Worm (Caenorhabditis elegans) whole organism, L1 larva: ENCODE results near the gene T23F11.11.

Source experiments
- C34B4.2 ChIP-seq: sonication (generic microtip); optimal IDR thresholded peaks from 2 replicates; lab custom pipeline; 2017; ENCODE audit warnings: mild to moderate bottlenecking, missing genetic modification characterization, missing compliant biosample characterization
- Y116A8C.19 ChIP-seq: sonication (generic microtip); optimal IDR thresholded peaks from 2 replicates; lab custom pipeline; 2016; ENCODE audit warnings: missing compliant biosample characterization, missing genetic modification characterization, borderline replicate concordance
- aha-1 ChIP-seq: fragments of 150-350 bp; optimal IDR thresholded peaks from 2 replicates; lab custom pipeline; 2014; ENCODE audit warnings: missing biosample characterization, missing genetic modification characterization
- alr-1 ChIP-seq: fragments of 200-800 bp; sonication (Bioruptor generic); optimal IDR thresholded peaks from 2 replicates; lab custom pipeline; 2018; ENCODE audit warnings: borderline replicate concordance, mild to moderate bottlenecking, missing genetic modification characterization, missing compliant biosample characterization
- ceh-82 ChIP-seq, 3 experiments: fragments of 150-350 bp in 1 of 3; sonication (generic microtip) in 2 of 3; optimal IDR thresholded peaks; 2 replicates each; lab custom pipeline; 2014 to 2017; ENCODE audit warnings: missing biosample characterization in 3 of 3, missing genetic modification characterization in 3 of 3
- ceh-88 ChIP-seq: fragments of 200-800 bp; sonication (Bioruptor generic); IDR thresholded peaks from 2 replicates; pipeline ENCODE4 v1.3.6; 2022; ENCODE audit warnings: missing genetic modification characterization, missing compliant biosample characterization
- ceh-90 ChIP-seq: sonication (generic microtip); optimal IDR thresholded peaks from 2 replicates; lab custom pipeline; 2016; ENCODE audit warnings: missing genetic modification characterization, missing compliant biosample characterization
- dpl-1 ChIP-seq, 3 experiments: fragments of 150-350 bp in 2 of 3; sonication (generic microtip) in 1 of 3; optimal IDR thresholded peaks; 2 replicates each; lab custom pipeline; 2014 to 2017; ENCODE audit warnings: missing biosample characterization in 3 of 3, missing genetic modification characterization in 3 of 3, missing genetic modification reagents in 3 of 3
- efl-1 ChIP-seq, 4 experiments: fragments of 150-350 bp; optimal IDR thresholded peaks in 3 of 4; peaks in 1 of 4; 1 replicate in 1 of 4; 2 replicates in 3 of 4; lab custom pipeline; 2014; ENCODE audit warnings: missing biosample characterization in 2 of 4, missing genetic modification characterization in 2 of 4, missing genetic modification reagents in 2 of 4
- egl-13 ChIP-seq: sonication (generic microtip); optimal IDR thresholded peaks from 2 replicates; lab custom pipeline; 2016; ENCODE audit warnings: missing genotype, missing genetic modification reagents, missing genetic modification characterization, missing compliant biosample characterization
- elt-2 ChIP-seq: sonication (generic microtip); optimal IDR thresholded peaks from 2 replicates; lab custom pipeline; 2016; ENCODE audit warnings: missing genetic modification characterization, mild to moderate bottlenecking, inconsistent platforms, missing compliant biosample characterization, missing genetic modification reagents
- elt-3 ChIP-seq, 6 experiments: fragments of 150-350 bp in 1 of 6; sonication (generic microtip); optimal IDR thresholded peaks; 2 replicates each; lab custom pipeline; 2017 to 2018; ENCODE audit warnings: missing biosample characterization in 6 of 6, missing genetic modification characterization in 6 of 6, inconsistent platforms in 1 of 6
- fkh-10 ChIP-seq: sonication (generic microtip); optimal IDR thresholded peaks from 2 replicates; lab custom pipeline; 2017; ENCODE audit warnings: missing biosample characterization, missing genetic modification reagents, missing genetic modification characterization
- fkh-4 ChIP-seq: sonication (generic microtip); optimal IDR thresholded peaks from 2 replicates; lab custom pipeline; 2016; ENCODE audit warnings: missing compliant biosample characterization, missing genetic modification characterization, borderline replicate concordance
- fkh-8 ChIP-seq: sonication (generic microtip); optimal IDR thresholded peaks from 2 replicates; lab custom pipeline; 2016; ENCODE audit warnings: mild to moderate bottlenecking, missing genetic modification characterization, missing compliant biosample characterization
- fos-1 ChIP-seq: fragments of 150-350 bp; optimal IDR thresholded peaks from 2 replicates; lab custom pipeline; 2014; ENCODE audit warnings: missing biosample characterization, missing genetic modification characterization
- grh-1 ChIP-seq: fragments of 200-800 bp; sonication (Bioruptor generic); IDR thresholded peaks from 2 replicates; pipeline ENCODE4 v1.3.6; 2022; ENCODE audit warnings: missing genetic modification reagents, missing genetic modification characterization, missing compliant biosample characterization
- hlh-17 ChIP-seq: fragments of 200-800 bp; sonication (Bioruptor generic); optimal IDR thresholded peaks from 2 replicates; lab custom pipeline; 2018; ENCODE audit warnings: missing genetic modification characterization, mild to moderate bottlenecking, missing compliant biosample characterization, moderate library complexity, borderline replicate concordance
- hpl-2 ChIP-seq: fragments of 150-350 bp; optimal IDR thresholded peaks from 2 replicates; lab custom pipeline; 2014; ENCODE audit warnings: missing biosample characterization, missing genetic modification reagents, missing genetic modification characterization
- irx-1 ChIP-seq: sonication (generic microtip); optimal IDR thresholded peaks from 2 replicates; lab custom pipeline; 2016; ENCODE audit warnings: missing genetic modification characterization, missing compliant biosample characterization
- lin-14 ChIP-seq: fragments of 200-800 bp; sonication (Bioruptor generic); optimal IDR thresholded peaks from 2 replicates; lab custom pipeline; 2018; ENCODE audit warnings: mild to moderate bottlenecking, missing genetic modification characterization, moderate library complexity, missing compliant biosample characterization
- lin-35 ChIP-seq, 2 experiments: fragments of 150-350 bp; optimal IDR thresholded peaks; 2 replicates each; lab custom pipeline; 2014; ENCODE audit warnings: missing biosample characterization in 2 of 2, missing genetic modification characterization in 2 of 2, missing genetic modification reagents in 2 of 2
- lin-39 ChIP-seq: fragments of 150-350 bp; optimal IDR thresholded peaks from 2 replicates; lab custom pipeline; 2014; ENCODE audit warnings: missing biosample characterization, missing genetic modification reagents, missing genetic modification characterization
- mab-9 ChIP-seq: fragments of 200-800 bp; sonication (Bioruptor generic); IDR thresholded peaks from 2 replicates; pipeline ENCODE4 v1.3.6; 2022; ENCODE audit warnings: missing genetic modification reagents, missing genetic modification characterization, missing compliant biosample characterization
- mdl-1 ChIP-seq, 2 experiments: fragments of 150-350 bp; optimal IDR thresholded peaks; 2 replicates each; lab custom pipeline; 2014 to 2017; ENCODE audit warnings: missing biosample characterization in 2 of 2, missing genetic modification characterization in 2 of 2, inconsistent platforms in 1 of 2
- mef-2 ChIP-seq: fragments of 150-350 bp; optimal IDR thresholded peaks from 2 replicates; lab custom pipeline; 2014; ENCODE audit warnings: missing biosample characterization, missing genetic modification characterization
- mep-1 ChIP-seq: fragments of 150-350 bp; optimal IDR thresholded peaks from 2 replicates; lab custom pipeline; 2014; ENCODE audit warnings: missing biosample characterization, missing genetic modification characterization
- nhr-19 ChIP-seq: fragments of 200-800 bp; sonication (Bioruptor generic); conservative IDR thresholded peaks from 2 replicates; pipeline ENCODE4 v1.3.6; 2022; ENCODE audit warnings: missing genetic modification characterization, missing compliant biosample characterization
- nhr-20 ChIP-seq: sonication (generic microtip); optimal IDR thresholded peaks from 2 replicates; lab custom pipeline; 2016; ENCODE audit warnings: mild to moderate bottlenecking, missing genetic modification characterization, missing compliant biosample characterization
- nhr-28 ChIP-seq: fragments of 150-350 bp; optimal IDR thresholded peaks from 2 replicates; lab custom pipeline; 2014; ENCODE audit warnings: missing biosample characterization, missing genetic modification characterization
- nhr-71 ChIP-seq: sonication (generic microtip); optimal IDR thresholded peaks from 2 replicates; lab custom pipeline; 2016; ENCODE audit warnings: mild to moderate bottlenecking, missing genetic modification characterization, moderate library complexity, missing compliant biosample characterization
- nhr-76 ChIP-seq: sonication (generic microtip); optimal IDR thresholded peaks from 2 replicates; lab custom pipeline; 2017; ENCODE audit warnings: missing biosample characterization, missing genetic modification characterization
- nhr-84 ChIP-seq: sonication (generic microtip); optimal IDR thresholded peaks from 2 replicates; lab custom pipeline; 2017; ENCODE audit warnings: missing biosample characterization, missing genetic modification characterization
- nhr-90 ChIP-seq: sonication (generic microtip); optimal IDR thresholded peaks from 2 replicates; lab custom pipeline; 2016; ENCODE audit warnings: mild to moderate bottlenecking, missing genetic modification characterization, missing compliant biosample characterization; ENCODE audit not compliant: poor library complexity
- pax-3 ChIP-seq: fragments of 200-800 bp; sonication (Bioruptor generic); optimal IDR thresholded peaks from 2 replicates; lab custom pipeline; 2018; ENCODE audit warnings: mild to moderate bottlenecking, missing genetic modification characterization, moderate library complexity, missing compliant biosample characterization
- skn-1 ChIP-seq: fragments of 150-350 bp; optimal IDR thresholded peaks from 2 replicates; lab custom pipeline; 2014; ENCODE audit warnings: missing biosample characterization, missing genetic modification characterization
- snu-23 ChIP-seq: sonication (generic microtip); optimal IDR thresholded peaks from 2 replicates; lab custom pipeline; 2016; ENCODE audit warnings: missing genetic modification characterization, missing compliant biosample characterization
- sox-4 ChIP-seq: sonication (generic microtip); optimal IDR thresholded peaks from 2 replicates; lab custom pipeline; 2016; ENCODE audit warnings: missing genetic modification characterization, missing compliant biosample characterization
- sup-37 ChIP-seq: fragments of 200-800 bp; sonication (Bioruptor generic); optimal IDR thresholded peaks from 2 replicates; lab custom pipeline; 2018; ENCODE audit warnings: mild to moderate bottlenecking, missing genetic modification characterization, missing compliant biosample characterization
- swsn-7 ChIP-seq: sonication (generic microtip); optimal IDR thresholded peaks from 2 replicates; lab custom pipeline; 2016; ENCODE audit warnings: missing genetic modification characterization, missing compliant biosample characterization
- tbx-2 ChIP-seq: sonication (generic microtip); optimal IDR thresholded peaks from 2 replicates; lab custom pipeline; 2016; ENCODE audit warnings: missing genetic modification characterization, missing compliant biosample characterization
- tlp-1 ChIP-seq: fragments of 150-350 bp; optimal IDR thresholded peaks from 2 replicates; lab custom pipeline; 2014; ENCODE audit warnings: missing biosample characterization, missing genetic modification characterization
- unc-30 ChIP-seq: sonication (generic microtip); optimal IDR thresholded peaks from 2 replicates; lab custom pipeline; 2017; ENCODE audit warnings: missing biosample characterization, missing genetic modification characterization
- unc-62 ChIP-seq: fragments of 150-350 bp; optimal IDR thresholded peaks from 2 replicates; lab custom pipeline; 2014; ENCODE audit warnings: missing biosample characterization, missing genetic modification reagents, missing genetic modification characterization
- unc-86 ChIP-seq: sonication (generic microtip); optimal IDR thresholded peaks from 2 replicates; lab custom pipeline; 2016; ENCODE audit warnings: missing genetic modification characterization, missing compliant biosample characterization
- unc-98 ChIP-seq: fragments of 200-800 bp; sonication (Bioruptor generic); IDR thresholded peaks from 2 replicates; pipeline ENCODE4 v1.3.6; 2022; ENCODE audit warnings: missing genetic modification characterization, missing compliant biosample characterization
- vab-15 ChIP-seq: sonication (generic microtip); optimal IDR thresholded peaks from 2 replicates; lab custom pipeline; 2017; ENCODE audit warnings: missing genotype, mild to moderate bottlenecking, missing genetic modification characterization, missing compliant biosample characterization
- xbp-1 ChIP-seq: sonication (generic microtip); optimal IDR thresholded peaks from 2 replicates; lab custom pipeline; 2016; ENCODE audit warnings: missing genetic modification characterization, missing compliant biosample characterization
- zip-4 ChIP-seq: fragments of 200-800 bp; sonication (Bioruptor generic); optimal IDR thresholded peaks from 2 replicates; lab custom pipeline; 2018; ENCODE audit warnings: mild to moderate bottlenecking, missing genetic modification characterization, moderate library complexity, missing compliant biosample characterization
- ztf-11 ChIP-seq, 2 experiments: sonication (generic microtip); optimal IDR thresholded peaks; 2 replicates each; lab custom pipeline; 2016 to 2017; ENCODE audit warnings: missing genetic modification characterization in 2 of 2, missing biosample characterization in 1 of 2, missing compliant biosample characterization in 1 of 2
- ztf-4 ChIP-seq: fragments of 150-350 bp; optimal IDR thresholded peaks from 2 replicates; lab custom pipeline; 2014; ENCODE audit warnings: missing biosample characterization, missing genetic modification characterization

The T23F11.11 gene

ce11 chrIII:4693281-4693680, 21.9 kb upstream of the T23F11.11 start, which contains the start of gene nifk-1 (continued):
- TF ChIP-seq nhr-20 (tag; lab: Kevin White, UChicago) (peak; percentile 65), nhr-28 (tag; lab: Kevin White, UChicago) (no peak), nhr-76 (tag; lab: Kevin White, UChicago) (no peak), fkh-10 (GFP tag; lab: Kevin White, UChicago) (peak; percentile 10), elt-2 (no peak), tbx-2 (peak; percentile 37), aha-1 (no peak), mep-1 (tag; lab: Kevin White, UChicago) (peak; percentile 68), unc-86 (no peak), dpl-1 (GFP tag; optimal IDR thresholded peaks at IDR 0.05; lab: Kevin White, UChicago) (peak; percentile 71 to 83 (median 80)), pax-3 (no peak), nhr-71 (tag; lab: Kevin White, UChicago) (peak; percentile 73), zip-4 (GFP tag; lab: Kevin White, UChicago) (no peak), nhr-90 (tag; lab: Kevin White, UChicago) (peak; percentile 51), unc-62 (GFP tag; lab: Kevin White, UChicago) (no peak), mab-9 (GFP tag; lab: Robert Waterston, UW) (no peak), ztf-11 (tag; optimal IDR thresholded peaks at IDR 0.05; lab: Kevin White, UChicago) (no peak), mef-2 (no peak), ceh-88 (no peak), elt-3 (tag; optimal IDR thresholded peaks at IDR 0.05; lab: Kevin White, UChicago) (peak in 2 of 6 experiments; percentile 55 to 81), lin-14 (no peak), sup-37 (GFP tag; lab: Kevin White, UChicago) (no peak), Y116A8C.19 (tag; lab: Kevin White, UChicago) (no peak), fkh-4 (tag; lab: Kevin White, UChicago) (no peak), skn-1 (tag; lab: Kevin White, UChicago) (peak; percentile 28), fkh-8 (tag; lab: Kevin White, UChicago) (peak; percentile 12), ztf-4 (tag; lab: Kevin White, UChicago) (no peak), fos-1 (tag; lab: Kevin White, UChicago) (peak; percentile 10), C34B4.2 (no peak), efl-1 (optimal IDR thresholded peaks at IDR 0.05; lab: Kevin White, UChicago) (peak; percentile 66 to 78), efl-1 (GFP tag; optimal IDR thresholded peaks at IDR 0.05 in 1 of 2; lab: Kevin White, UChicago) (peak; percentile 75 to 94), sox-4 (tag; lab: Kevin White, UChicago) (no peak), lin-39 (tag; lab: Kevin White, UChicago) (no peak), hlh-17 (GFP tag; lab: Kevin White, UChicago) (no peak), unc-30 (tag; lab: Kevin White, UChicago) (no peak), alr-1 (tag; lab: Kevin White, UChicago) (no peak), irx-1 (no peak), vab-15 (no peak), mdl-1 (tag; optimal IDR thresholded peaks at IDR 0.05; lab: Kevin White, UChicago) (peak in 1 of 2 experiments; percentile 31), ceh-82 (tag; optimal IDR thresholded peaks at IDR 0.05; lab: Kevin White, UChicago) (peak; percentile 23 to 59 (median 43)), tlp-1 (tag; lab: Kevin White, UChicago) (no peak), unc-98 (GFP tag; lab: Robert Waterston, UW) (no peak), nhr-84 (tag; lab: Kevin White, UChicago) (no peak)
- TF ChIP-seq, all 84 proteins: peak for 31

- TF ChIP-seq swsn-7 (tag; lab: Kevin White, UChicago) (peak; percentile 70), ceh-90 (tag; lab: Kevin White, UChicago) (peak; percentile 3), xbp-1 (peak; percentile 61), mef-2 (peak; percentile 5), egl-13 (no peak), nhr-19 (GFP tag; lab: Robert Waterston, UW) (peak; percentile 77), skn-1 (tag; lab: Kevin White, UChicago) (peak; percentile 47), grh-1 (0 out of 2 replicates have a peak, but pooled peaks have one; percentile 38), lin-35 (GFP tag; optimal IDR thresholded peaks at IDR 0.05; lab: Kevin White, UChicago) (peak; percentile 41 to 86), fkh-8 (tag; lab: Kevin White, UChicago) (peak; percentile 20), snu-23 (GFP tag; lab: Kevin White, UChicago) (peak; percentile 87), ceh-82 (tag; optimal IDR thresholded peaks at IDR 0.05; lab: Kevin White, UChicago) (peak; percentile 20 to 64 (median 61)), dpl-1 (GFP tag; optimal IDR thresholded peaks at IDR 0.05; lab: Kevin White, UChicago) (peak; percentile 40 to 62 (median 58)), hpl-2 (GFP tag; lab: Kevin White, UChicago) (peak; percentile 25), ztf-11 (tag; optimal IDR thresholded peaks at IDR 0.05; lab: Kevin White, UChicago) (peak in 1 of 2 experiments; percentile 15), mep-1 (tag; lab: Kevin White, UChicago) (peak; percentile 87), irx-1 (peak; percentile 56)
Measured at ce11 chrIII:4689595-4689994, 18.2 kb upstream of the T23F11.11 start.
